Worm (Caenorhabditis elegans) whole organism, late embryonic: ENCODE measurements around the gene Y82E9BR.5.

Experiments
- C08G9.2 ChIP-seq: sonication (generic microtip); optimal IDR thresholded peaks from 2 replicates; lab custom pipeline; 2016; ENCODE audit warnings: mild to moderate bottlenecking, missing genetic modification characterization, moderate library complexity, missing compliant biosample characterization
- F13H6.1 ChIP-seq: sonication (generic microtip); optimal IDR thresholded peaks from 2 replicates; lab custom pipeline; 2016; ENCODE audit warnings: missing genetic modification characterization, missing compliant biosample characterization
- K02D7.2 ChIP-seq: sonication (generic microtip); optimal IDR thresholded peaks from 2 replicates; lab custom pipeline; 2017; ENCODE audit warnings: mild to moderate bottlenecking, missing genetic modification characterization, missing compliant biosample characterization
- K09A11.1 ChIP-seq: sonication (generic microtip); optimal IDR thresholded peaks from 2 replicates; lab custom pipeline; 2017; ENCODE audit warnings: antibody characterized with exemption, mild to moderate bottlenecking, missing genetic modification characterization, missing compliant biosample characterization; ENCODE audit not compliant: insufficient read depth
- T23F11.4 ChIP-seq: fragments of 200-800 bp; sonication (Bioruptor generic); optimal IDR thresholded peaks from 2 replicates; lab custom pipeline; 2018; ENCODE audit warnings: mild to moderate bottlenecking, missing genetic modification characterization, missing compliant biosample characterization
- Y22D7AL.16 ChIP-seq: sonication (generic microtip); optimal IDR thresholded peaks from 2 replicates; lab custom pipeline; 2016; ENCODE audit warnings: missing genetic modification characterization, missing compliant biosample characterization
- ahr-1 ChIP-seq: sonication (generic microtip); optimal IDR thresholded peaks from 2 replicates; lab custom pipeline; 2016; ENCODE audit warnings: missing genetic modification characterization, missing compliant biosample characterization
- ama-1 ChIP-seq: fragments of 150-350 bp; optimal IDR thresholded peaks from 2 replicates; lab custom pipeline; 2014
- ceh-18 ChIP-seq: sonication (generic microtip); optimal IDR thresholded peaks from 2 replicates; lab custom pipeline; 2016; ENCODE audit warnings: missing genetic modification characterization, missing compliant biosample characterization
- ceh-2 ChIP-seq: sonication (generic microtip); optimal IDR thresholded peaks from 2 replicates; lab custom pipeline; 2016; ENCODE audit warnings: missing genotype, missing genetic modification characterization, missing compliant biosample characterization
- ceh-24 ChIP-seq: sonication (generic microtip); optimal IDR thresholded peaks from 2 replicates; lab custom pipeline; 2016; ENCODE audit warnings: mild to moderate bottlenecking, missing genetic modification characterization, missing compliant biosample characterization
- ceh-31 ChIP-seq: sonication (generic microtip); optimal IDR thresholded peaks from 2 replicates; lab custom pipeline; 2016; ENCODE audit warnings: missing genetic modification characterization, missing compliant biosample characterization
- ceh-34 ChIP-seq: sonication (generic microtip); optimal IDR thresholded peaks from 2 replicates; lab custom pipeline; 2016; ENCODE audit warnings: mild to moderate bottlenecking, missing genetic modification characterization, missing compliant biosample characterization
- ceh-48 ChIP-seq: sonication (generic microtip); optimal IDR thresholded peaks from 2 replicates; lab custom pipeline; 2016; ENCODE audit warnings: missing genetic modification characterization, inconsistent platforms, missing compliant biosample characterization
- ceh-6 ChIP-seq: fragments of 200-800 bp; sonication (Bioruptor generic); optimal IDR thresholded peaks from 2 replicates; lab custom pipeline; 2018; ENCODE audit warnings: mild to moderate bottlenecking, missing genetic modification characterization, missing compliant biosample characterization
- dmd-4 ChIP-seq: sonication (generic microtip); optimal IDR thresholded peaks from 2 replicates; lab custom pipeline; 2016; ENCODE audit warnings: borderline replicate concordance, missing genetic modification characterization, missing compliant biosample characterization
- dve-1 ChIP-seq: sonication (generic microtip); optimal IDR thresholded peaks from 2 replicates; lab custom pipeline; 2017; ENCODE audit warnings: antibody characterized with exemption, mild to moderate bottlenecking, missing genetic modification characterization, missing compliant biosample characterization
- elt-2 ChIP-seq: sonication (generic microtip); optimal IDR thresholded peaks from 2 replicates; lab custom pipeline; 2016; ENCODE audit warnings: missing genetic modification reagents, missing genetic modification characterization, missing compliant biosample characterization
- elt-4 ChIP-seq: sonication (generic microtip); optimal IDR thresholded peaks from 2 replicates; lab custom pipeline; 2016; ENCODE audit warnings: missing genetic modification characterization, missing compliant biosample characterization
- ets-4 ChIP-seq: sonication (generic microtip); optimal IDR thresholded peaks from 2 replicates; lab custom pipeline; 2016; ENCODE audit warnings: missing genetic modification characterization, missing compliant biosample characterization
- fax-1 ChIP-seq: sonication (generic microtip); optimal IDR thresholded peaks from 2 replicates; lab custom pipeline; 2016; ENCODE audit warnings: missing genotype, missing genetic modification characterization, missing compliant biosample characterization
- fkh-10 ChIP-seq: fragments of 150-350 bp; optimal IDR thresholded peaks from 2 replicates; lab custom pipeline; 2014; ENCODE audit warnings: missing biosample characterization, missing genetic modification reagents, missing genetic modification characterization
- fkh-6 ChIP-seq: sonication (generic microtip); optimal IDR thresholded peaks from 2 replicates; lab custom pipeline; 2016; ENCODE audit warnings: missing genetic modification characterization, missing compliant biosample characterization
- gmeb-2 ChIP-seq: sonication (generic microtip); optimal IDR thresholded peaks from 2 replicates; lab custom pipeline; 2016; ENCODE audit warnings: missing genetic modification characterization, inconsistent platforms, missing compliant biosample characterization
- hlh-13 ChIP-seq: fragments of 200-800 bp; sonication (Bioruptor generic); optimal IDR thresholded peaks from 2 replicates; lab custom pipeline; 2018; ENCODE audit warnings: mild to moderate bottlenecking, missing genetic modification characterization, missing compliant biosample characterization
- hlh-15 ChIP-seq: sonication (generic microtip); optimal IDR thresholded peaks from 2 replicates; lab custom pipeline; 2016; ENCODE audit warnings: missing genetic modification characterization, missing compliant biosample characterization
- hlh-30 ChIP-seq: sonication (generic microtip); optimal IDR thresholded peaks from 2 replicates; lab custom pipeline; 2017; ENCODE audit warnings: antibody characterized with exemption, missing genetic modification characterization, missing compliant biosample characterization; ENCODE audit not compliant: insufficient read depth
- hlh-8 ChIP-seq: sonication (generic microtip); optimal IDR thresholded peaks from 2 replicates; lab custom pipeline; 2016; ENCODE audit warnings: missing genotype, missing genetic modification characterization, missing compliant biosample characterization
- lim-6 ChIP-seq: sonication (generic microtip); optimal IDR thresholded peaks from 2 replicates; lab custom pipeline; 2016; ENCODE audit warnings: missing genetic modification characterization, missing compliant biosample characterization
- lin-11 ChIP-seq: fragments of 200-800 bp; sonication (Bioruptor generic); optimal IDR thresholded peaks from 2 replicates; lab custom pipeline; 2018; ENCODE audit warnings: mild to moderate bottlenecking, missing genetic modification characterization, missing compliant biosample characterization
- madf-2 ChIP-seq: sonication (generic microtip); optimal IDR thresholded peaks from 2 replicates; lab custom pipeline; 2017; ENCODE audit warnings: missing genetic modification characterization, missing compliant biosample characterization
- nfya-1 ChIP-seq: sonication (generic microtip); optimal IDR thresholded peaks from 2 replicates; lab custom pipeline; 2017; ENCODE audit warnings: missing genetic modification characterization, mild to moderate bottlenecking, missing compliant biosample characterization, antibody characterized with exemption, moderate library complexity
- nhr-232 ChIP-seq: sonication (generic microtip); optimal IDR thresholded peaks from 2 replicates; lab custom pipeline; 2016; ENCODE audit warnings: missing genetic modification characterization, missing compliant biosample characterization
- npax-4 ChIP-seq: sonication (generic microtip); optimal IDR thresholded peaks from 2 replicates; lab custom pipeline; 2016; ENCODE audit warnings: missing genetic modification characterization, missing compliant biosample characterization
- pag-3 ChIP-seq: sonication (generic microtip); optimal IDR thresholded peaks from 2 replicates; lab custom pipeline; 2016; ENCODE audit warnings: missing compliant biosample characterization, missing genetic modification characterization, borderline replicate concordance
- pat-9 ChIP-seq: fragments of 200-800 bp; sonication (Bioruptor generic); optimal IDR thresholded peaks from 2 replicates; lab custom pipeline; 2018; ENCODE audit warnings: mild to moderate bottlenecking, missing genetic modification characterization, moderate library complexity, missing compliant biosample characterization
- pha-2 ChIP-seq: sonication (generic microtip); optimal IDR thresholded peaks from 2 replicates; lab custom pipeline; 2017; ENCODE audit warnings: mild to moderate bottlenecking, missing genetic modification characterization, missing compliant biosample characterization
- pha-4 ChIP-seq: fragments of 150-350 bp; optimal IDR thresholded peaks from 2 replicates; lab custom pipeline; 2018; ENCODE audit warnings: missing biosample characterization, missing genetic modification reagents, missing genetic modification characterization
- pqm-1 ChIP-seq: sonication (generic microtip); optimal IDR thresholded peaks from 2 replicates; lab custom pipeline; 2016; ENCODE audit warnings: missing genetic modification characterization, missing compliant biosample characterization
- pros-1 ChIP-seq: fragments of 150-350 bp; optimal IDR thresholded peaks from 2 replicates; lab custom pipeline; 2014; ENCODE audit warnings: missing biosample characterization, missing genetic modification reagents, missing genetic modification characterization
- ref-2 ChIP-seq: sonication (generic microtip); optimal IDR thresholded peaks from 2 replicates; lab custom pipeline; 2016; ENCODE audit warnings: missing genetic modification characterization, missing compliant biosample characterization
- rnt-1 ChIP-seq: sonication (generic microtip); optimal IDR thresholded peaks from 2 replicates; lab custom pipeline; 2016; ENCODE audit warnings: missing genetic modification characterization, missing compliant biosample characterization
- sdc-2 ChIP-seq: sonication (generic microtip); optimal IDR thresholded peaks from 2 replicates; lab custom pipeline; 2016; ENCODE audit warnings: missing genotype, missing genetic modification characterization, missing compliant biosample characterization
- sox-2 ChIP-seq: fragments of 200-800 bp; sonication (Bioruptor generic); IDR thresholded peaks from 2 replicates; pipeline ENCODE4 v1.3.6; 2022; ENCODE audit warnings: missing genetic modification reagents, missing genetic modification characterization, missing compliant biosample characterization
- sox-4 ChIP-seq: sonication (generic microtip); optimal IDR thresholded peaks from 2 replicates; lab custom pipeline; 2017; ENCODE audit warnings: mild to moderate bottlenecking, missing genetic modification characterization, inconsistent platforms, missing compliant biosample characterization
- syd-9 ChIP-seq: sonication (generic microtip); optimal IDR thresholded peaks from 2 replicates; lab custom pipeline; 2016; ENCODE audit warnings: mild to moderate bottlenecking, missing genetic modification characterization, moderate library complexity, missing compliant biosample characterization
- tbx-2 ChIP-seq: sonication (generic microtip); optimal IDR thresholded peaks from 2 replicates; lab custom pipeline; 2016; ENCODE audit warnings: missing genetic modification characterization, missing compliant biosample characterization
- ttx-3 ChIP-seq: sonication (generic microtip); optimal IDR thresholded peaks from 2 replicates; lab custom pipeline; 2016; ENCODE audit warnings: missing genetic modification reagents, missing genetic modification characterization, missing compliant biosample characterization
- unc-3 ChIP-seq, 2 experiments: fragments of 200-800 bp in 1 of 2; sonication (Bioruptor generic) in 1 of 2; sonication (generic microtip) in 1 of 2; conservative IDR thresholded peaks in 1 of 2; optimal IDR thresholded peaks in 1 of 2; 2 replicates each; pipeline versions ENCODE4 v1.3.6 to Lab custom; 2016 to 2022; ENCODE audit warnings: missing compliant biosample characterization in 2 of 2, missing genetic modification characterization in 2 of 2, missing genetic modification reagents in 1 of 2
- unc-42 ChIP-seq: sonication (generic microtip); optimal IDR thresholded peaks from 2 replicates; lab custom pipeline; 2016; ENCODE audit warnings: missing genotype, missing genetic modification characterization, missing compliant biosample characterization
- unc-55 ChIP-seq: sonication (generic microtip); optimal IDR thresholded peaks from 2 replicates; lab custom pipeline; 2017; ENCODE audit warnings: missing biosample characterization, missing genetic modification reagents, missing genetic modification characterization
- zip-5 ChIP-seq: sonication (generic microtip); optimal IDR thresholded peaks from 2 replicates; lab custom pipeline; 2016; ENCODE audit warnings: missing genetic modification characterization, missing compliant biosample characterization
- ztf-16 ChIP-seq: sonication (generic microtip); optimal IDR thresholded peaks from 2 replicates; lab custom pipeline; 2017; ENCODE audit warnings: missing genetic modification characterization, missing compliant biosample characterization

Gene Y82E9BR.5

ce11 chrIII:1418709-1419108 lies 34.5 kb downstream of the Y82E9BR.5 start:
- TF ChIP-seq ama-1 (lab: Kevin White, UChicago) (no peak), hlh-13 (no peak), fkh-10 (GFP tag; lab: Kevin White, UChicago) (no peak), fkh-6 (tag; lab: Kevin White, UChicago) (no peak), ttx-3 (no peak), T23F11.4 (GFP tag; lab: Kevin White, UChicago) (no peak), elt-4 (tag; lab: Kevin White, UChicago) (no peak), pat-9 (tag; lab: Kevin White, UChicago) (no peak), ceh-2 (no peak), npax-4 (tag; lab: Kevin White, UChicago) (no peak), tbx-2 (tag; lab: Kevin White, UChicago) (peak; percentile 55), pha-4 (tag; lab: Kevin White, UChicago) (no peak), sdc-2 (tag; lab: Kevin White, UChicago) (no peak), syd-9 (tag; lab: Kevin White, UChicago) (peak; percentile 18), ceh-31 (tag; lab: Kevin White, UChicago) (peak; percentile 30), hlh-15 (tag; lab: Kevin White, UChicago) (no peak), lim-6 (tag; lab: Kevin White, UChicago) (no peak), ztf-16 (tag; lab: Kevin White, UChicago) (no peak), nfya-1 (tag; lab: Kevin White, UChicago) (peak; percentile 96), fax-1 (tag; lab: Kevin White, UChicago) (no peak), hlh-30 (tag; lab: Kevin White, UChicago) (peak; percentile 59), zip-5 (tag; lab: Kevin White, UChicago) (no peak), unc-3 (GFP tag; conservative IDR thresholded peaks at IDR 0.05; lab: Robert Waterston, UW) (no peak), unc-3 (tag; optimal IDR thresholded peaks at IDR 0.05; lab: Kevin White, UChicago) (no peak), pha-2 (tag; lab: Kevin White, UChicago) (no peak), ceh-18 (peak; percentile 77), ceh-6 (no peak), dmd-4 (no peak), madf-2 (tag; lab: Kevin White, UChicago) (no peak), ets-4 (tag; lab: Kevin White, UChicago) (no peak), pros-1 (tag; lab: Kevin White, UChicago) (no peak), C08G9.2 (tag; lab: Kevin White, UChicago) (peak; percentile 13), Y22D7AL.16 (tag; lab: Kevin White, UChicago) (no peak), K09A11.1 (tag; lab: Kevin White, UChicago) (no peak), ref-2 (tag; lab: Kevin White, UChicago) (no peak), dve-1 (tag; lab: Kevin White, UChicago) (peak; percentile 41), ahr-1 (tag; lab: Kevin White, UChicago) (no peak), ceh-34 (tag; lab: Kevin White, UChicago) (no peak), ceh-48 (tag; lab: Kevin White, UChicago) (peak; percentile 64), sox-2 (GFP tag; lab: Robert Waterston, UW) (no peak), nhr-232 (tag; lab: Kevin White, UChicago) (no peak), hlh-8 (no peak), unc-55 (peak; percentile 7), pqm-1 (tag; lab: Kevin White, UChicago) (no peak), lin-11 (tag; lab: Kevin White, UChicago) (no peak), F13H6.1 (tag; lab: Kevin White, UChicago) (peak; percentile 19), pag-3 (tag; lab: Kevin White, UChicago) (peak; percentile 6), elt-2 (peak; percentile 28), ceh-24 (tag; lab: Kevin White, UChicago) (no peak), rnt-1 (tag; lab: Kevin White, UChicago) (no peak), sox-4 (no peak), K02D7.2 (tag; lab: Kevin White, UChicago) (no peak), gmeb-2 (no peak), unc-42 (no peak)
